Fruit fly (Drosophila melanogaster) whole organism, adult: ENCODE data around the gene Adk2.
A peak's percentile ranks its signal among the peaks of the same experiment; 100 is the strongest.

Experiments used
- CG11617 ChIP-seq: fragments of 200-800 bp; sonication (Bioruptor generic); optimal IDR thresholded peaks from 2 replicates; lab custom pipeline; 2017; ENCODE audit warnings: mild to moderate bottlenecking, missing biosample characterization, missing genetic modification reagents, missing genetic modification characterization
- CG12768 ChIP-seq: fragments of 200-800 bp; sonication (Bioruptor generic); optimal IDR thresholded peaks from 2 replicates; lab custom pipeline; 2017; ENCODE audit warnings: missing biosample characterization, missing genetic modification characterization, mild to moderate bottlenecking, moderate library complexity, missing genetic modification reagents
- CG14711 ChIP-seq: fragments of 200-800 bp; sonication (Bioruptor generic); optimal IDR thresholded peaks from 2 replicates; lab custom pipeline; 2018; ENCODE audit warnings: missing biosample characterization, mild to moderate bottlenecking, missing genetic modification characterization, moderate library complexity
- CG1620 ChIP-seq: fragments of 200-800 bp; sonication (Bioruptor generic); optimal IDR thresholded peaks from 2 replicates; lab custom pipeline; 2016; ENCODE audit warnings: missing biosample characterization, missing genetic modification characterization
- CG33017 ChIP-seq: fragments of 200-800 bp; sonication (Bioruptor generic); optimal IDR thresholded peaks from 2 replicates; lab custom pipeline; 2018; ENCODE audit warnings: missing biosample characterization, mild to moderate bottlenecking, missing genetic modification characterization, moderate library complexity
- CG5204 ChIP-seq: fragments of 200-800 bp; sonication (Bioruptor generic); optimal IDR thresholded peaks from 2 replicates; lab custom pipeline; 2016; ENCODE audit warnings: missing biosample characterization, missing genetic modification characterization
- CG7045 ChIP-seq: fragments of 200-800 bp; sonication (Bioruptor generic); optimal IDR thresholded peaks from 2 replicates; lab custom pipeline; 2017; ENCODE audit warnings: missing biosample characterization, mild to moderate bottlenecking, missing genetic modification characterization
- CG7101 ChIP-seq: fragments of 200-800 bp; sonication (Bioruptor generic); optimal IDR thresholded peaks from 2 replicates; lab custom pipeline; 2018; ENCODE audit warnings: missing biosample characterization, mild to moderate bottlenecking, missing genetic modification characterization, moderate library complexity
- Clk ChIP-seq: fragments of 200-800 bp; sonication (Bioruptor generic); optimal IDR thresholded peaks from 2 replicates; lab custom pipeline; 2017; ENCODE audit warnings: missing biosample characterization, missing genetic modification characterization
- Crg-1 ChIP-seq: fragments of 200-800 bp; sonication (Bioruptor generic); optimal IDR thresholded peaks from 2 replicates; lab custom pipeline; 2016; ENCODE audit warnings: missing biosample characterization, missing genetic modification characterization
- Hr96 ChIP-seq: fragments of 200-800 bp; sonication (Bioruptor generic); optimal IDR thresholded peaks from 2 replicates; lab custom pipeline; 2016; ENCODE audit warnings: missing biosample characterization, missing genetic modification characterization
- Mnt ChIP-seq: fragments of 200-800 bp; sonication (Bioruptor generic); optimal IDR thresholded peaks from 2 replicates; lab custom pipeline; 2016; ENCODE audit warnings: missing biosample characterization, mild to moderate bottlenecking, missing genetic modification characterization
- bab1 ChIP-seq: fragments of 200-800 bp; sonication (Bioruptor generic); optimal IDR thresholded peaks from 3 replicates; lab custom pipeline; 2019; ENCODE audit warnings: missing biosample characterization, mild to moderate bottlenecking, missing genetic modification characterization, moderate library complexity
- cic ChIP-seq: fragments of 200-800 bp; sonication (Bioruptor generic); optimal IDR thresholded peaks from 2 replicates; lab custom pipeline; 2017; ENCODE audit warnings: missing biosample characterization, mild to moderate bottlenecking, missing genetic modification characterization, moderate library complexity
- cnc ChIP-seq, 2 experiments: fragments of >200 bp; optimal IDR thresholded peaks; 2 replicates each; lab custom pipeline; 2017
- kay ChIP-seq: fragments of 200-800 bp; sonication (Bioruptor generic); peaks from one replicate; lab custom pipeline; 2016; ENCODE audit warnings: missing biosample characterization, missing genetic modification characterization, borderline replicate concordance
- ovo ChIP-seq: fragments of 200-800 bp; sonication (Bioruptor generic); optimal IDR thresholded peaks from 2 replicates; lab custom pipeline; 2016; ENCODE audit warnings: missing biosample characterization, missing genetic modification characterization
- pad ChIP-seq: fragments of 200-800 bp; sonication (Bioruptor generic); optimal IDR thresholded peaks from 3 replicates; lab custom pipeline; 2017; ENCODE audit warnings: missing biosample characterization, missing genetic modification characterization, mild to moderate bottlenecking, moderate library complexity, missing genetic modification reagents
- tj ChIP-seq: fragments of 200-800 bp; sonication (Bioruptor generic); optimal IDR thresholded peaks from 3 replicates; lab custom pipeline; 2017; ENCODE audit warnings: missing biosample characterization, mild to moderate bottlenecking, missing genetic modification characterization, moderate library complexity
- toe ChIP-seq: fragments of 200-800 bp; sonication (Bioruptor generic); optimal IDR thresholded peaks from 2 replicates; lab custom pipeline; 2016; ENCODE audit warnings: missing biosample characterization, missing genetic modification characterization

The Adk2 gene

dm6 chr3L:13022854-13023560, 519 bp upstream of the Adk2 start, which contains the start of gene RpS12:
RpS12 (plus strand) TSS chr3L:13023352.
- TF ChIP-seq Hr96 (GFP tag; lab: Kevin White, UChicago): peak; percentile 86
- TF ChIP-seq CG12768 (GFP tag; lab: Kevin White, UChicago): peak; percentile 70
- peak; percentile 78 for TF ChIP-seq CG5204 (GFP tag; lab: Kevin White, UChicago)
- peak; percentile 67 for TF ChIP-seq Clk (GFP tag; lab: Kevin White, UChicago)
- TF ChIP-seq Mnt (GFP tag; lab: Kevin White, UChicago): peak; percentile 82
- peak; percentile 56 for TF ChIP-seq tj (GFP tag; lab: Kevin White, UChicago)
- no peak for TF ChIP-seq CG14711
- TF ChIP-seq cnc (optimal IDR thresholded peaks at IDR 0.05; lab: Kevin White, UChicago): no peak
- peak; percentile 81 for TF ChIP-seq CG7101 (tag; lab: Kevin White, UChicago)
- peak; percentile 92 for TF ChIP-seq CG1620
- peak; percentile 64 for TF ChIP-seq bab1 (GFP tag; lab: Kevin White, UChicago)
- TF ChIP-seq CG7045 (GFP tag; lab: Kevin White, UChicago): peak; percentile 80
- TF ChIP-seq Crg-1 (GFP tag; lab: Kevin White, UChicago): peak; percentile 57
- TF ChIP-seq pad (GFP tag; lab: Kevin White, UChicago): peak; percentile 58
- TF ChIP-seq CG11617 (GFP tag; lab: Kevin White, UChicago): peak; percentile 83
- TF ChIP-seq toe: peak; percentile 81
- peak; percentile 86 for TF ChIP-seq kay (GFP tag; lab: Kevin White, UChicago)
- no peak for TF ChIP-seq cic (GFP tag; lab: Kevin White, UChicago)
- peak; percentile 77 for TF ChIP-seq ovo (GFP tag; lab: Kevin White, UChicago)
- TF ChIP-seq CG33017 (tag; lab: Kevin White, UChicago): peak; percentile 61

- TF ChIP-seq toe (no peak), pad (GFP tag; lab: Kevin White, UChicago) (no peak), cic (GFP tag; lab: Kevin White, UChicago) (no peak), Mnt (GFP tag; lab: Kevin White, UChicago) (no peak), CG12768 (GFP tag; lab: Kevin White, UChicago) (peak; percentile 18), CG11617 (GFP tag; lab: Kevin White, UChicago) (no peak), Crg-1 (GFP tag; lab: Kevin White, UChicago) (peak; percentile 1), Hr96 (GFP tag; lab: Kevin White, UChicago) (no peak), kay (GFP tag; lab: Kevin White, UChicago) (no peak), CG5204 (GFP tag; lab: Kevin White, UChicago) (no peak), CG7045 (GFP tag; lab: Kevin White, UChicago) (peak; percentile 34), CG14711 (peak; percentile 27), ovo (GFP tag; lab: Kevin White, UChicago) (no peak), bab1 (GFP tag; lab: Kevin White, UChicago) (no peak), CG1620 (no peak), CG33017 (tag; lab: Kevin White, UChicago) (peak; percentile 3), Clk (GFP tag; lab: Kevin White, UChicago) (no peak), tj (GFP tag; lab: Kevin White, UChicago) (no peak), cnc (optimal IDR thresholded peaks at IDR 0.05; lab: Kevin White, UChicago) (no peak), CG7101 (tag; lab: Kevin White, UChicago) (peak; percentile 57)
Measured at dm6 chr3L:13021727-13022126, 761 bp downstream of the Adk2 start.

- TF ChIP-seq kay (GFP tag; lab: Kevin White, UChicago) (peak; percentile 77), cic (GFP tag; lab: Kevin White, UChicago) (peak; percentile 29), CG14711 (no peak), CG33017 (tag; lab: Kevin White, UChicago) (no peak)
Measured at dm6 chr3L:13019249-13019956, 3.1 kb downstream of the Adk2 start.

dm6 chr3L:13017803-13018324, 4.6 kb downstream of the Adk2 start, which contains the start of the genes mRpL20 and Icmt:
mRpL20 (minus strand) TSS chr3L:13017867.
Icmt (plus strand) TSS chr3L:13018266.
- TF ChIP-seq bab1 (GFP tag; lab: Kevin White, UChicago): peak; percentile 95
- TF ChIP-seq CG12768 (GFP tag; lab: Kevin White, UChicago): peak; percentile 72
- TF ChIP-seq CG7101 (tag; lab: Kevin White, UChicago): peak; percentile 98
- peak; percentile 70 for TF ChIP-seq tj (GFP tag; lab: Kevin White, UChicago)
- peak; percentile 45 for TF ChIP-seq Clk (GFP tag; lab: Kevin White, UChicago)
- TF ChIP-seq cnc (optimal IDR thresholded peaks at IDR 0.05; lab: Kevin White, UChicago): no peak
- peak; percentile 62 for TF ChIP-seq pad (GFP tag; lab: Kevin White, UChicago)
- peak; percentile 98 for TF ChIP-seq CG33017 (tag; lab: Kevin White, UChicago)
- peak; percentile 83 for TF ChIP-seq toe
- TF ChIP-seq Mnt (GFP tag; lab: Kevin White, UChicago): peak; percentile 81
- TF ChIP-seq Hr96 (GFP tag; lab: Kevin White, UChicago): peak; percentile 55
- peak; percentile 85 for TF ChIP-seq CG7045 (GFP tag; lab: Kevin White, UChicago)
- no peak for TF ChIP-seq CG5204 (GFP tag; lab: Kevin White, UChicago)
- TF ChIP-seq CG14711: peak; percentile 87
- TF ChIP-seq kay (GFP tag; lab: Kevin White, UChicago): peak; percentile 94
- peak; percentile 68 for TF ChIP-seq CG1620
- TF ChIP-seq ovo (GFP tag; lab: Kevin White, UChicago): peak; percentile 73
- peak; percentile 54 for TF ChIP-seq Crg-1 (GFP tag; lab: Kevin White, UChicago)
- TF ChIP-seq cic (GFP tag; lab: Kevin White, UChicago): no peak
- TF ChIP-seq CG11617 (GFP tag; lab: Kevin White, UChicago): peak; percentile 91
